Worm (Caenorhabditis elegans) whole organism, young adult: ENCODE measurements around the gene ceh-83.

ENCODE experiments used
- B0261.1 ChIP-seq: sonication (generic microtip); optimal IDR thresholded peaks from 2 replicates; lab custom pipeline; 2016; ENCODE audit warnings: mild to moderate bottlenecking, missing genetic modification characterization, moderate library complexity, missing compliant biosample characterization
- C17E4.6 ChIP-seq: fragments of 200-800 bp; sonication (Bioruptor generic); IDR thresholded peaks from 2 replicates; pipeline ENCODE4 v1.3.6; 2022; ENCODE audit warnings: missing genetic modification reagents, missing genetic modification characterization, missing compliant biosample characterization
- F22D6.2 ChIP-seq: sonication (generic microtip); optimal IDR thresholded peaks from 2 replicates; lab custom pipeline; 2016; ENCODE audit warnings: mild to moderate bottlenecking, missing genetic modification characterization, missing compliant biosample characterization
- F37B4.10 ChIP-seq: fragments of 200-800 bp; sonication (Bioruptor generic); IDR thresholded peaks from 2 replicates; pipeline ENCODE4 v1.3.6; 2022; ENCODE audit warnings: missing genetic modification characterization, missing compliant biosample characterization
- F55B11.4 ChIP-seq: sonication (generic microtip); optimal IDR thresholded peaks from 2 replicates; lab custom pipeline; 2016; ENCODE audit warnings: missing compliant biosample characterization, missing genetic modification characterization, borderline replicate concordance; ENCODE audit not compliant: insufficient read depth
- F57C9.4 ChIP-seq: sonication (generic microtip); optimal IDR thresholded peaks from 2 replicates; lab custom pipeline; 2017; ENCODE audit warnings: mild to moderate bottlenecking, missing genetic modification characterization, missing compliant biosample characterization
- K11D2.4 ChIP-seq: fragments of 200-800 bp; sonication (Bioruptor generic); IDR thresholded peaks from 2 replicates; pipeline ENCODE4 v1.3.6; 2022; ENCODE audit warnings: missing genetic modification reagents, missing genetic modification characterization, missing compliant biosample characterization
- T26A5.8 ChIP-seq: sonication (generic microtip); optimal IDR thresholded peaks from 2 replicates; lab custom pipeline; 2016; ENCODE audit warnings: missing genetic modification characterization, missing compliant biosample characterization
- aptf-2 ChIP-seq: fragments of 200-800 bp; sonication (Bioruptor generic); conservative IDR thresholded peaks from 2 replicates; pipeline ENCODE4 v1.3.6; 2022; ENCODE audit warnings: missing genetic modification reagents, missing genetic modification characterization, missing compliant biosample characterization
- athp-1 ChIP-seq: sonication (generic microtip); optimal IDR thresholded peaks from 2 replicates; lab custom pipeline; 2017; ENCODE audit warnings: mild to moderate bottlenecking, missing genetic modification characterization, missing compliant biosample characterization
- attf-6 ChIP-seq: fragments of 200-800 bp; sonication (Bioruptor generic); IDR thresholded peaks from 2 replicates; pipeline ENCODE4 v1.3.6; 2022; ENCODE audit warnings: missing genetic modification reagents, missing genetic modification characterization, missing compliant biosample characterization
- bed-2 ChIP-seq: fragments of 200-800 bp; sonication (Bioruptor generic); IDR thresholded peaks from 2 replicates; pipeline ENCODE4 v1.3.6; 2022; ENCODE audit warnings: missing genetic modification reagents, missing genetic modification characterization, missing compliant biosample characterization
- ceh-58 ChIP-seq: fragments of 200-800 bp; sonication (Bioruptor generic); IDR thresholded peaks from 2 replicates; pipeline ENCODE4 v1.3.6; 2022; ENCODE audit warnings: missing genetic modification characterization, missing compliant biosample characterization
- dox-1 ChIP-seq: fragments of 200-800 bp; sonication (Bioruptor generic); IDR thresholded peaks from 2 replicates; pipeline ENCODE4 v1.3.6; 2022; ENCODE audit warnings: missing genetic modification reagents, missing genetic modification characterization, missing compliant biosample characterization
- efl-1 ChIP-seq: fragments of 150-350 bp; optimal IDR thresholded peaks from 2 replicates; lab custom pipeline; 2014; ENCODE audit warnings: missing biosample characterization, missing genetic modification reagents, missing genetic modification characterization
- hrde-1 ChIP-seq: sonication (generic microtip); optimal IDR thresholded peaks from 2 replicates; lab custom pipeline; 2016; ENCODE audit warnings: missing genetic modification characterization, mild to moderate bottlenecking, missing compliant biosample characterization, moderate library complexity, missing genotype, missing genetic modification reagents, borderline replicate concordance
- lin-26 ChIP-seq: fragments of 200-800 bp; sonication (Bioruptor generic); IDR thresholded peaks from 2 replicates; pipeline ENCODE4 v1.3.6; 2022; ENCODE audit warnings: missing genetic modification reagents, missing genetic modification characterization, missing compliant biosample characterization
- madf-10 ChIP-seq: sonication (generic microtip); optimal IDR thresholded peaks from 2 replicates; lab custom pipeline; 2016; ENCODE audit warnings: mild to moderate bottlenecking, missing genetic modification characterization, missing compliant biosample characterization
- mel-28 ChIP-seq: sonication (generic microtip); optimal IDR thresholded peaks from 2 replicates; lab custom pipeline; 2016; ENCODE audit warnings: borderline replicate concordance, mild to moderate bottlenecking, missing genetic modification characterization, missing compliant biosample characterization
- mes-4 ChIP-seq: sonication (generic microtip); optimal IDR thresholded peaks from 2 replicates; lab custom pipeline; 2016; ENCODE audit warnings: missing genotype, missing genetic modification characterization, missing compliant biosample characterization
- nfya-1 ChIP-seq: sonication (generic microtip); optimal IDR thresholded peaks from 2 replicates; lab custom pipeline; 2017; ENCODE audit warnings: antibody characterized with exemption, missing compliant biosample characterization, missing genetic modification characterization, borderline replicate concordance; ENCODE audit not compliant: insufficient read depth
- nfya-2 ChIP-seq: fragments of 200-800 bp; sonication (Bioruptor generic); IDR thresholded peaks from 2 replicates; pipeline ENCODE4 v1.3.6; 2022; ENCODE audit warnings: missing genetic modification reagents, missing genetic modification characterization, missing compliant biosample characterization
- nhr-120 ChIP-seq: fragments of 200-800 bp; sonication (Bioruptor generic); IDR thresholded peaks from 2 replicates; pipeline ENCODE4 v1.3.6; 2022; ENCODE audit warnings: missing genetic modification characterization, missing compliant biosample characterization
- pbrm-1 ChIP-seq: fragments of 200-800 bp; sonication (Bioruptor generic); IDR thresholded peaks from 2 replicates; pipeline ENCODE4 v1.3.6; 2022; ENCODE audit warnings: missing genetic modification reagents, missing genetic modification characterization, missing compliant biosample characterization
- rpc-1 ChIP-seq, 2 experiments: fragments of 150-350 bp in 1 of 2; sonication (generic microtip) in 1 of 2; optimal IDR thresholded peaks; 2 replicates each; lab custom pipeline; 2014 to 2018; ENCODE audit warnings: missing biosample characterization in 1 of 2, missing genetic modification characterization in 1 of 2, missing genetic modification reagents in 1 of 2, missing genotype in 1 of 2
- sdz-38 ChIP-seq: sonication (generic microtip); optimal IDR thresholded peaks from 2 replicates; lab custom pipeline; 2016; ENCODE audit warnings: missing genotype, missing genetic modification characterization, missing compliant biosample characterization
- sea-2 ChIP-seq: fragments of 200-800 bp; sonication (Bioruptor generic); IDR thresholded peaks from 2 replicates; pipeline ENCODE4 v1.3.6; 2022; ENCODE audit warnings: missing genetic modification characterization, missing compliant biosample characterization
- somi-1 ChIP-seq: fragments of 200-800 bp; sonication (Bioruptor generic); optimal IDR thresholded peaks from 2 replicates; lab custom pipeline; 2018; ENCODE audit warnings: mild to moderate bottlenecking, missing genetic modification characterization, missing compliant biosample characterization
- sptf-2 ChIP-seq: fragments of 200-800 bp; sonication (Bioruptor generic); optimal IDR thresholded peaks from 2 replicates; lab custom pipeline; 2018; ENCODE audit warnings: mild to moderate bottlenecking, missing genetic modification characterization, missing compliant biosample characterization
- tbp1 ChIP-seq: fragments of 200-800 bp; sonication (Bioruptor generic); optimal IDR thresholded peaks from 2 replicates; lab custom pipeline; 2018; ENCODE audit warnings: mild to moderate bottlenecking, missing genetic modification characterization, missing compliant biosample characterization

Gene ceh-83

DNA sequence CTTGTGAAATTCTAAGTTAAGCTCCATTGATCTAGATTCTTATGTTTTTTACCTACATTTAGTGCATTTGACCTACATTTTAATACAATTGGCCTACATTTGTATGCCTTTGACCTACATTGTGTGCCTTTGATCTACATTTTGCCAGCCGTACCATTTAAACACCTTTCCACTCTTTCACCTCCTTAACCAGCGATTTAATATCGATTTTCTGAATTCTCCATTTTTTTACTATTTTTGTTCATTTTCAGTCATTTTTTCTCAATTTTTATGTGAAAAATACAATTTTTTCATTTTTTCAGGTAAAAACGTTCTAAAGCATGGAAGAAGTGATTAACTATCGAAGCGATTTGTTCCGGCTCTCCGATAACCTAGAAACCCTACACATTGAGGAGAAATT lies 23.4 kb downstream of the ceh-83 start, which contains the start of gene btb-7:
Gene btb-7 (plus strand): TSS at position 301 of the 400 bp plus-strand sequence.
- TF ChIP-seq F37B4.10 (no peak), sdz-38 (tag; lab: Kevin White, UChicago) (no peak), T26A5.8 (no peak), efl-1 (GFP tag; lab: Kevin White, UChicago) (peak; percentile 47)
- TF ChIP-seq, all 124 proteins: peak for 1

DNA sequence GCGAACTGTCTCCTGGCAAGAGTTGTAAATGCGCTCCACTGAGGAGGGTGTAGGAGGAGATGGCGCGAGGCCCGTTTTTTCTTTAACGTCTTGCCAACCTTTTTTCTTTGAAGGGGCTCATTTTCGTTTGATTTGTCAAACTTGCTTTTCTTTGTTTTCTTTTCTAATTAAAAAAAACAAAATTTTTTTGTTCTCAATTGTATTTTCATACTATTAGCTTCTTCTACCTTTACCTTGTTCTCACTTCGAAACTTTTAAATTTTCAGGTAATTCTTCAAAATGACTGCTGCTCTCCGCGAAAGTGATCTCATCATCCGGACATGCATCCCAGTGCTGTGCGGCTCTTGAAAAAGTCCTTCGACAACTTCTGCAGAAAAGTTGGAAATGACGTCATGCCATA lies 26.4 kb downstream of the ceh-83 start, which contains the start of gene fbxa-184:
Gene fbxa-184 (plus strand): TSS at position 301 of the 400 bp plus-strand sequence.
- TF ChIP-seq madf-10 (tag; lab: Kevin White, UChicago) = no peak
- peak; percentile 81 for TF ChIP-seq aptf-2

DNA sequence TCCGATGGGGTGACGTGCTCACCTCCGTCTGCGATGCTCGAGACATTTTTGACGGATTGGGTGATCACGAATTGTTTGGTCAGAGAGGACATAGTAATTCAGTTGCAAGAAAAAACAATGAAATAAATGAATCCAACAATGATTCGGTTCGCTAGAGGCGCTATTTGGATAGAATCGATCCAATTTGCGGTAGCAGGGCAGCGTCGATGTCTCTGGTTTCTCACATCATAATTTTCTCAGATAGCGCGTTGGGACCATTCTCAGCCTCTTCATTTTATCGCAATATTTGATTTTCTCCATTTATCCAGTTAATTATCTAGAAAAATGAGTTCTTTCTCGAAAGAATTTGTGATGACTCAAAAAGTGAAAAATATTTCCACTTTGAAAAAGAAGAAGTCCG lies 29.9 kb downstream of the ceh-83 start, which contains the start of gene sdz-18:
Gene sdz-18 (minus strand): TSS at position 101 of the 400 bp plus-strand sequence.
- TF ChIP-seq sea-2 (GFP tag; lab: Robert Waterston, UW) (no peak), F57C9.4 (no peak), pbrm-1 (GFP tag; lab: Robert Waterston, UW) (no peak), sptf-2 (no peak), ceh-58 (no peak)

DNA sequence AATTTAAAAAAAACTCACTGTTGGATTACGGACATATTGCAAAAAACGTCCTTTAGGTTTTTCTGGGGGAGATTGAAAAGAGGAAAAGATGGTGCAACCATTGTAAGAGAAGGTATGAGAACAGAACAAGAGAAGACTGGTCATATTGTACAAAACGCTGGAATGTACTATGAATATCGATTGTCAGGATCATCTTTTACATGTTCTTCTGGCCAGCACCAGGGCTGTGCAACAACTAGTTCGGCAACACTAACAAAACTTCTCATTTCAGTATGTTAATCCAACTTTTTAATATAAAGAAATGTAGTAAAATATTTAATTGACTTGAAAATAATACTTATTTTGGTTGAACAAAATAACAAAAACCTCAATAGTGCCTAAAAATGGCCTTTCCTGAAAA lies 33.0 kb downstream of the ceh-83 start, which contains the start of gene fbxb-47:
Gene fbxb-47 (minus strand): TSS at position 101 of the 400 bp plus-strand sequence.
- TF ChIP-seq attf-6 (GFP tag; lab: Robert Waterston, UW) (no peak), nfya-1 (tag; lab: Kevin White, UChicago) (no peak), rpc-1 (optimal IDR thresholded peaks at IDR 0.05; lab: Kevin White, UChicago) (no peak), rpc-1 (tag; optimal IDR thresholded peaks at IDR 0.05; lab: Kevin White, UChicago) (no peak), C17E4.6 (GFP tag; lab: Robert Waterston, UW) (no peak), mel-28 (tag; lab: Kevin White, UChicago) (no peak), F55B11.4 (tag; lab: Kevin White, UChicago) (no peak), F22D6.2 (tag; lab: Kevin White, UChicago) (no peak), dox-1 (no peak), bed-2 (GFP tag; lab: Robert Waterston, UW) (no peak), K11D2.4 (no peak), F57C9.4 (no peak)

- TF ChIP-seq lin-26 (GFP tag; lab: Robert Waterston, UW) = peak; percentile 61; the same call in 1 of the 2 replicates
- peak; percentile 59 for TF ChIP-seq B0261.1 (tag; lab: Kevin White, UChicago)
- peak; percentile 76 for TF ChIP-seq tbp1 (GFP tag; lab: Kevin White, UChicago)
- peak; percentile 32 for TF ChIP-seq rpc-1 (optimal IDR thresholded peaks at IDR 0.05; lab: Kevin White, UChicago)
- peak; percentile 66 for TF ChIP-seq rpc-1 (tag; optimal IDR thresholded peaks at IDR 0.05; lab: Kevin White, UChicago)
Observed at ce11 chrII:1700518-1701091, 35.7 kb downstream of the ceh-83 start.

- TF ChIP-seq lin-26 (GFP tag; lab: Robert Waterston, UW) (no peak), efl-1 (GFP tag; lab: Kevin White, UChicago) (peak; percentile 5), aptf-2 (peak; percentile 90)
Observed at ce11 chrII:1695861-1696260, 40.5 kb downstream of the ceh-83 start, which contains the start of gene F58E1.13. Gene F58E1.13, minus strand, starts transcription at chrII:1695872.

- TF ChIP-seq K11D2.4 (no peak), athp-1 (tag; lab: Kevin White, UChicago) (no peak), hrde-1 (tag; lab: Kevin White, UChicago) (no peak), mes-4 (tag; lab: Kevin White, UChicago) (no peak), nfya-2 (GFP tag; lab: Robert Waterston, UW) (no peak), somi-1 (GFP tag; lab: Kevin White, UChicago) (no peak), madf-10 (tag; lab: Kevin White, UChicago) (no peak), efl-1 (GFP tag; lab: Kevin White, UChicago) (no peak), nhr-120 (no peak)
Observed at ce11 chrII:1694530-1694929, 41.8 kb downstream of the ceh-83 start, which contains the start of gene fbxc-26. Gene fbxc-26, minus strand, starts transcription at chrII:1694630.
